Comparison of ENCODE assay signal across 2 fruit fly cellular contexts in the genomic region with DNA sequence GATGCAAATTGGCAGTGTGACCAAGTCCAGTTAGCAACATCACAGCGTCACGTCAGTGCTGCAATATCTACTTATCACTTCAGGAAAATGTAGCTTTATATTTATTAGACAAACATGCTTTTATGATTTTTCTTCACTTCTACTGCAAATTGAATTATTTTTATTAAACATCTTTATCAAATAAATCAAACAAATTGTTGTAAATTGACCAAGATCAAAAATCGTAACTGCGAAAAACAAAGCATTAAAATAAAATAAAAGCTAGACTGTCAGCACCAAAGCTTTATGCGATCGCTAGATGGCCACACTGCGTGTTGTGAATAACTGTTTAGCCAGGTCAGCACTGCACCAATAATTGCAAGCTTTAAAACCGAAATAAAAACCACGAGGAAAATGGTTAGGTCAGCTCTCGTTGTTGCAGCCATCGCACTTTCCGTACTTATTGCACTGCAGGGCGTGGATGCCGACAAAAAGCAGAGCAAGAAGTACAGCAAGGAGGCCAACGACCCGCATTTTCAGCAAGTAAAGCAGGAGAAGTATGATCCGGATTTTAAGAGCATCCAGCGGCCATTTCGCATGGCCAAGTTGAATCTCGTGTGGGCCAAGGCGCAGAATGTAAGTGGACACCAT.
A peak's percentile ranks its signal among the peaks of the same experiment; 100 is the strongest.
TF ChIP-seq lines count a peak whose summit lies in the region.

CG12945 (minus strand) TSS at position 45 of the 630 bp plus-strand sequence.
CG8507 (plus strand) TSS at position 307 of the 630 bp plus-strand sequence.

TF ChIP-seq in whole organism, embryonic, 481 proteins besides CTCF, POLR2A, EP300 and RAD21 (continued from another document and continues in another):
- TF ChIP-seq CG1529 (GFP tag; optimal IDR thresholded peaks at IDR 0.05; lab: Kevin White, UChicago), result no peak
- peak; percentile 52 for TF ChIP-seq Dip3 (GFP tag; optimal IDR thresholded peaks at IDR 0.05; lab: Kevin White, UChicago)
- peak; percentile 60 for TF ChIP-seq bcd (GFP tag; optimal IDR thresholded peaks at IDR 0.05; lab: Kevin White, UChicago)
- TF ChIP-seq CG12219 (GFP tag; optimal IDR thresholded peaks at IDR 0.05; lab: Kevin White, UChicago), result no peak
- no peak for TF ChIP-seq CG6765 (GFP tag; optimal IDR thresholded peaks at IDR 0.05; lab: Kevin White, UChicago)
- peak; percentile 34 for TF ChIP-seq trem (tag; optimal IDR thresholded peaks at IDR 0.05; lab: Kevin White, UChicago)
- TF ChIP-seq Camta (GFP tag; optimal IDR thresholded peaks at IDR 0.05; lab: Kevin White, UChicago), result peak; percentile 44
- TF ChIP-seq CG9932 (GFP tag; IDR thresholded peaks at IDR 0.05; lab: Robert Waterston, UW), result peak; percentile 67
- peak; percentile 14 for TF ChIP-seq Bdp1 (GFP tag; optimal IDR thresholded peaks at IDR 0.05; lab: Kevin White, UChicago)
- peak; percentile 53 for TF ChIP-seq shn (GFP tag; optimal IDR thresholded peaks at IDR 0.05; lab: Kevin White, UChicago)
- TF ChIP-seq Vsx1 (GFP tag; optimal IDR thresholded peaks at IDR 0.05; lab: Kevin White, UChicago), result no peak
- peak; percentile 52 for TF ChIP-seq BEAF-32 (GFP tag; optimal IDR thresholded peaks at IDR 0.05; lab: Kevin White, UChicago)
- TF ChIP-seq ssp (GFP tag; IDR thresholded peaks at IDR 0.05; lab: Robert Waterston, UW), result peak; percentile 40
- no peak for TF ChIP-seq sna (GFP tag; IDR thresholded peaks at IDR 0.05; lab: Robert Waterston, UW; ENCODE audit: partially characterized antibody)
- no peak for TF ChIP-seq crol (GFP tag; IDR thresholded peaks at IDR 0.05; lab: Robert Waterston, UW)
- TF ChIP-seq Mad (GFP tag; optimal IDR thresholded peaks at IDR 0.05; lab: Kevin White, UChicago), result peak; percentile 39
- TF ChIP-seq CG7839 (tag; optimal IDR thresholded peaks at IDR 0.05; lab: Kevin White, UChicago), result no peak
- peak; percentile 76 for TF ChIP-seq Abd-B (GFP tag; optimal IDR thresholded peaks at IDR 0.05; lab: Kevin White, UChicago)
- TF ChIP-seq ham (GFP tag; IDR thresholded peaks at IDR 0.05; lab: Robert Waterston, UW), result no peak
- peak; percentile 21 for TF ChIP-seq kay (GFP tag; optimal IDR thresholded peaks at IDR 0.05; lab: Kevin White, UChicago)
- peak; percentile 58 for TF ChIP-seq CG10147 (GFP tag; optimal IDR thresholded peaks at IDR 0.05; lab: Kevin White, UChicago)
- no peak for TF ChIP-seq CG2129 (GFP tag; IDR thresholded peaks at IDR 0.05; lab: Robert Waterston, UW; ENCODE audit: partially characterized antibody)
- TF ChIP-seq Rfx (GFP tag; IDR thresholded peaks at IDR 0.05; lab: Robert Waterston, UW), result peak; percentile 66
- 0 out of 2 replicates have a peak, but pooled peaks have one; percentile 19 for TF ChIP-seq Taf1 (GFP tag; IDR thresholded peaks at IDR 0.05; lab: Robert Waterston, UW)
- TF ChIP-seq HLH4C (GFP tag; IDR thresholded peaks at IDR 0.05; lab: Robert Waterston, UW; ENCODE audit: partially characterized antibody), result no peak
- peak; percentile 4 for TF ChIP-seq CG10654 (GFP tag; optimal IDR thresholded peaks at IDR 0.05; lab: Kevin White, UChicago)
- no peak for TF ChIP-seq B-H1 (GFP tag; IDR thresholded peaks at IDR 0.05; lab: Robert Waterston, UW)
- no peak for TF ChIP-seq B-H2 (GFP tag; optimal IDR thresholded peaks at IDR 0.05; lab: Kevin White, UChicago)
- peak in 1 of 2 experiments; percentile 37 for TF ChIP-seq chif (GFP tag; optimal IDR thresholded peaks at IDR 0.05; lab: Kevin White, UChicago)
- peak; percentile 63 for TF ChIP-seq Max (GFP tag; optimal IDR thresholded peaks at IDR 0.05; lab: Kevin White, UChicago)
- TF ChIP-seq CG15479 (GFP tag; optimal IDR thresholded peaks at IDR 0.05; lab: Kevin White, UChicago), result peak; percentile 8
- no peak for TF ChIP-seq Opbp (GFP tag; IDR thresholded peaks at IDR 0.05; lab: Robert Waterston, UW; ENCODE audit: partially characterized antibody)
- TF ChIP-seq nerfin-2 (GFP tag; IDR thresholded peaks at IDR 0.05; lab: Robert Waterston, UW; ENCODE audit: partially characterized antibody), result no peak
- no peak for TF ChIP-seq org-1 (GFP tag; optimal IDR thresholded peaks at IDR 0.05; lab: Kevin White, UChicago)
- TF ChIP-seq pho (GFP tag; optimal IDR thresholded peaks at IDR 0.05; lab: Kevin White, UChicago), result peak; percentile 33
- TF ChIP-seq lola (GFP tag; optimal IDR thresholded peaks at IDR 0.05; lab: Kevin White, UChicago), result peak in 1 of 3 experiments; percentile 54
- no peak for TF ChIP-seq CG14860 (GFP tag; IDR thresholded peaks at IDR 0.05; lab: Robert Waterston, UW; ENCODE audit: partially characterized antibody)
- no peak for TF ChIP-seq CG30431 (GFP tag; optimal IDR thresholded peaks at IDR 0.05; lab: Kevin White, UChicago)
- TF ChIP-seq CG43689 (GFP tag; IDR thresholded peaks at IDR 0.05; lab: Robert Waterston, UW), result no peak
- peak; percentile 49 for TF ChIP-seq ind (GFP tag; optimal IDR thresholded peaks at IDR 0.05; lab: Kevin White, UChicago)
- no peak for TF ChIP-seq CG12299 (tag; optimal IDR thresholded peaks at IDR 0.05; lab: Kevin White, UChicago)
- TF ChIP-seq CG6683 (GFP tag; optimal IDR thresholded peaks at IDR 0.05; lab: Kevin White, UChicago), result no peak
- TF ChIP-seq CG6689 (GFP tag; IDR thresholded peaks at IDR 0.05; lab: Robert Waterston, UW), result 0 out of 2 replicates have a peak, but pooled peaks have one; percentile 9
- no peak for TF ChIP-seq sqz (GFP tag; optimal IDR thresholded peaks at IDR 0.05; lab: Kevin White, UChicago)
- TF ChIP-seq CG34224 (GFP tag; IDR thresholded peaks at IDR 0.05; lab: Robert Waterston, UW; ENCODE audit: partially characterized antibody), result no peak
- peak; percentile 47 for TF ChIP-seq YL-1 (GFP tag; optimal IDR thresholded peaks at IDR 0.05; lab: Kevin White, UChicago)
- TF ChIP-seq Doc2 (GFP tag; IDR thresholded peaks at IDR 0.05; lab: Robert Waterston, UW), result no peak
- TF ChIP-seq CG18476 (GFP tag; optimal IDR thresholded peaks at IDR 0.05; lab: Kevin White, UChicago), result peak; percentile 26
- peak; percentile 44 for TF ChIP-seq Ptx1 (GFP tag; IDR thresholded peaks at IDR 0.05; lab: Robert Waterston, UW)
- TF ChIP-seq CG1602 (GFP tag; optimal IDR thresholded peaks at IDR 0.05; lab: Kevin White, UChicago), result no peak
- no peak for TF ChIP-seq CG16779 (GFP tag; IDR thresholded peaks at IDR 0.05; lab: Robert Waterston, UW)
- peak; percentile 31 for TF ChIP-seq CG10979 (tag; optimal IDR thresholded peaks at IDR 0.05; lab: Kevin White, UChicago)
- TF ChIP-seq schlank (tag; optimal IDR thresholded peaks at IDR 0.05; lab: Kevin White, UChicago), result no peak
- TF ChIP-seq sob (GFP tag; IDR thresholded peaks at IDR 0.05; lab: Robert Waterston, UW), result peak; percentile 8; the same call in 1 of the 2 replicates
- TF ChIP-seq CG31224 (GFP tag; IDR thresholded peaks at IDR 0.05; lab: Robert Waterston, UW), result peak; percentile 20; the same call in 1 of the 2 replicates
- no peak for TF ChIP-seq Aef1 (GFP tag; IDR thresholded peaks at IDR 0.05; lab: Robert Waterston, UW)
- TF ChIP-seq ara (GFP tag; IDR thresholded peaks at IDR 0.05; lab: Robert Waterston, UW), result no peak
- TF ChIP-seq HmgD (GFP tag; optimal IDR thresholded peaks at IDR 0.05; lab: Kevin White, UChicago), result no peak
- TF ChIP-seq CG9727 (GFP tag; optimal IDR thresholded peaks at IDR 0.05; lab: Kevin White, UChicago), result peak; percentile 42
- TF ChIP-seq Lim3 (GFP tag; IDR thresholded peaks at IDR 0.05; lab: Robert Waterston, UW), result no peak
- no peak for TF ChIP-seq CG8944 (GFP tag; optimal IDR thresholded peaks at IDR 0.05; lab: Kevin White, UChicago)

TF ChIP-seq in whole organism, prepupa, 60 proteins besides CTCF, POLR2A, EP300 and RAD21 (continued from another document):
- TF ChIP-seq spab (GFP tag; optimal IDR thresholded peaks at IDR 0.05; lab: Kevin White, UChicago), result no peak
- no peak for TF ChIP-seq fkh (GFP tag; optimal IDR thresholded peaks at IDR 0.05; lab: Kevin White, UChicago)
- no peak for TF ChIP-seq Hr38 (GFP tag; optimal IDR thresholded peaks at IDR 0.05; lab: Kevin White, UChicago)
- TF ChIP-seq Sox14 (GFP tag; optimal IDR thresholded peaks at IDR 0.05; lab: Kevin White, UChicago), result peak; percentile 76
- TF ChIP-seq CG31627 (GFP tag; optimal IDR thresholded peaks at IDR 0.05; lab: Kevin White, UChicago), result peak; percentile 58
- TF ChIP-seq CG9139 (GFP tag; optimal IDR thresholded peaks at IDR 0.05; lab: Kevin White, UChicago), result no peak
- no peak for TF ChIP-seq OdsH (GFP tag; optimal IDR thresholded peaks at IDR 0.05; lab: Kevin White, UChicago)
- TF ChIP-seq Hr39 (GFP tag; optimal IDR thresholded peaks at IDR 0.05; lab: Kevin White, UChicago), result peak; percentile 68
- no peak for TF ChIP-seq Blimp-1 (GFP tag; optimal IDR thresholded peaks at IDR 0.05; lab: Kevin White, UChicago)
